Worm (Caenorhabditis elegans) whole organism, L1 larva: ENCODE data around the gene ech-5.

Source experiments
- lin-13 ChIP-seq: fragments of 150-350 bp; optimal IDR thresholded peaks from 2 replicates; lab custom pipeline; 2014; ENCODE audit warnings: missing biosample characterization, missing genetic modification reagents, missing genetic modification characterization
- nhr-28 ChIP-seq: fragments of 150-350 bp; optimal IDR thresholded peaks from 2 replicates; lab custom pipeline; 2014; ENCODE audit warnings: missing biosample characterization, missing genetic modification characterization
- tbx-2 ChIP-seq: sonication (generic microtip); optimal IDR thresholded peaks from 2 replicates; lab custom pipeline; 2016; ENCODE audit warnings: missing genetic modification characterization, missing compliant biosample characterization

DNA sequence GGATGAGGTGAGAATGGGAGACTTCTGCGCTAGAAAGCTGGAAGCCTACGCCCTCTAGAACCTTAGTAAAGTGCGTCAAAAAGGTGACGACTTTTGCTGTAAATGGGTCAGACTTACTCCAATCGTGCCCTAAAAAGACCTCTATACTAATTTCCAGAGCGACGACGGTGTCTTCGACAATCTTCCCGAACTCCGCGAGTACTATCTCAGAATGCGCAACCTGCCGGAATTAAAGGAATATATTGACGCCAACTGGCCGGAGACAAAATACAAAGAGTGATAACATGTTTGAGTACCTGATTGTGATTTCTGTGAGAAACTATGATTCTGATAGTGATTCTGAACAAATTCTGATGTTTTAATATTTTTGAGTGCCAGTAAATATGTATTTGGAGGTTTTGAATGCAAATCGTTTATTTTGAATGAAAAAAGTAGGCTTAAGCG lies 34.8 kb upstream of the ech-5 start:
- TF ChIP-seq tbx-2 (tag; lab: Kevin White, UChicago) = no peak
- TF ChIP-seq lin-13 (GFP tag; lab: Kevin White, UChicago) = no peak
- no peak for TF ChIP-seq nhr-28
